Worm (Caenorhabditis elegans) whole organism, dauer: ENCODE data around the gene H01G02.1.
"Not testable (repeated sequence)": the region's sequence is repeated elsewhere in the genome, so short reads cannot be mapped to it uniquely, and the experiment has no call there.

Experiments used
- unc-62 ChIP-seq: sonication (generic microtip); optimal IDR thresholded peaks from 2 replicates; lab custom pipeline; 2017; ENCODE audit warnings: missing biosample characterization, missing genetic modification reagents, missing genetic modification characterization

Gene H01G02.1

DNA sequence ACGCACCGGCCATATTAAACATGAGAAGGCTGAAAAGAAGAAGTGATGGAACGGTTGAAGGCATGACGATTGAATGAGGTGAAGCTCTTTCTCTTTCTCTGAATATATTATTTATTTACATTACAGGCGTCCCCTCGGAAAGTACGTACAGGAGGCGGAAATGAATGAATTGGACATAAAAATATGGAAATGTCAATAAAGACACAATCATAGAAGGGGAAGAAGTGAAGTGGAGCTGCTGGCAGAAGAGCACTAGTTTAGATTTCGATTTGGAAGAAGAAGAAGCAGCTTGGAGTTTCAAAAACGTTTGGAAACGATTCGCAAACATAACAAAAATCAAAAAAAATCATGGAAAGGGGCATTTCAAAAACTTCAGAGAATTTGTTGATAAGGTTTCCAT lies at the start of gene H01G02.1:
H01G02.1 (minus strand) TSS at position 101 of the 400 bp plus-strand sequence.
- no peak for TF ChIP-seq unc-62

DNA sequence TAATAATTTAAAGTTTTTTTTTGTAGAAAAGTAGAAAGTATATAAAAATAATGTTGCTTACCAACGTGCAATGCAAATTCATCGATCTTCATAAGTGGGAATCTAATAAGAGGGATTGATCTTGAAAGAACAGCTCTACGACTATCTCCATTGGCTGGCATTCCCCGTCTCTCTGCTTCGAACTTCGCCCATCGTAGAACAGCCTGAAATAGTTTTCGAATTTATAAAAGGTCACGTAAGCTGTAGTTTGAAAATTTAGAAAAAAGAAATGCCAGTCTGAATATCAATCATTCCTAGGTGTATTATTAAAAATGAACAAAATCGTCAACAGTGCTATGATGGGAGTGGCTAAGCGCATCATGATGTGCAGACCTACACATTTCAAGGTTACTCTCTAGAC lies 47.9 kb upstream of the H01G02.1 start, which contains the start of gene F38H4.5:
F38H4.5 (plus strand) TSS at position 301 of the 400 bp plus-strand sequence.
- TF ChIP-seq unc-62 = no peak

DNA sequence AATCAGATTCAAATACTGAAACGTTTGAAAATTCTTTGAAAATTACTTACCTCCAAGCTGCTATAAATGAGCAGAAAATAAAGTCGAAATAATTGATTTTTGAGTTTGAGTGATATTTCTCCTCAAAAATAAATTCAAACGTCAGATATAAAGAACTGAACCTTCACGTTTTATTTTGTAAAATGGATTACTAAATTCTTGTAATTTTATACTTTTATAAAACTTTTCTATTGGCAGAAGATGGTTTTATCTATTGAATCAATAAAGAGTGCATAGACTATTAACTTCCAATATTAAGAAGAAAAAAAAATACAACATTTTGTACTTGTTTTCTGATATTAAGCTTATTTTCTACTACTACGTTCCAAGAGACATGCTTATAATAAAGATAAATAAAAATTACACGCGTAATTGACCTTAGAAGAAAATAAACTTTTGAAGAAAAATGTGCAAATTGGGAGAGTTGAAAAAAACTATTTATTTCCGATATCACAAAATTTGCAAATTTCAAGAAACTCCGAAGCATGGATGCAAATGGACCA lies 43.9 kb upstream of the H01G02.1 start, which contains the start of the genes F38H4.6 and F38H4.4:
F38H4.6 (minus strand) TSS at position 101 of the 542 bp plus-strand sequence.
F38H4.4 (plus strand) TSS at position 492 of the 542 bp plus-strand sequence.
- no peak for TF ChIP-seq unc-62

DNA sequence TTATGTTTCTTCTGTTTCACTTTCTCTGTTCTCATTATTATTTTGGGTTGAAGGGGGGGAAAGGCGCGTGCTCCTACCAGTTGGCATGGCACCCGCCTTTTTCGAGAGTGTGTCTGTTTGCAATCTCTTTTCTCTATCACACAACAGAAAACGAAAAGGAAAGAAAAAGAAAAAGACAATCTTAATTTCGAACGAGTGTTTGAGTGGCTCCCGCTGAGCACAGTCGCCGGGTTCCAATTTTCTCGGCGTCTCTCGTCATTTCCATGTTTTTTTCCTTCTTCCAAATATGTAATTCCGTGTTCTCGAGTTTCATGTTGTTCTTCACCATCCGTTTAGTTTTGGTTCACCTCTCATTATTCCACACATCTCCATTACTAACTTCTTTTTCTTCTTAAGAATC lies 38.2 kb upstream of the H01G02.1 start, which contains the start of gene F38H4.3:
F38H4.3 (plus strand) TSS at position 301 of the 400 bp plus-strand sequence.
- TF ChIP-seq unc-62 = no peak

DNA sequence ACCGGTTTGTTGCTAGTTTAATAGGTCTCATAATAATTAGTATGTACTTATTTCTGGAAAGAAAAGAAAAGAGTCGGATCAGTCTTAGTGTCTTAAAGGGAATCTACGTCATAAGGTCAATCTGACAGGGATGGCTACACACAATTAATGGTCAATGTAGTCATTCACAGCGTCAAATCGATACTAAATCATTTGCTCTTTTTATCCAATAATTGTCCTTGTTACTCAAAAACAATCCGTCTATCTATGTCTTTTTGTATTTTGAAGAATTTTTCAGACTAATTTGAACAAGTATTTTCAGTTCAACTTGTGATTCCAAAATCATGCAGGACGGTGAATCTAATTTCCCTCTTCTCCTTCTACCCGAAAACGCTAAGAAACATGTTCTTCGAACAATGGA lies 34.7 kb upstream of the H01G02.1 start, which contains the start of gene fbxb-3:
fbxb-3 (plus strand) TSS at position 301 of the 400 bp plus-strand sequence.
- no peak for TF ChIP-seq unc-62

DNA sequence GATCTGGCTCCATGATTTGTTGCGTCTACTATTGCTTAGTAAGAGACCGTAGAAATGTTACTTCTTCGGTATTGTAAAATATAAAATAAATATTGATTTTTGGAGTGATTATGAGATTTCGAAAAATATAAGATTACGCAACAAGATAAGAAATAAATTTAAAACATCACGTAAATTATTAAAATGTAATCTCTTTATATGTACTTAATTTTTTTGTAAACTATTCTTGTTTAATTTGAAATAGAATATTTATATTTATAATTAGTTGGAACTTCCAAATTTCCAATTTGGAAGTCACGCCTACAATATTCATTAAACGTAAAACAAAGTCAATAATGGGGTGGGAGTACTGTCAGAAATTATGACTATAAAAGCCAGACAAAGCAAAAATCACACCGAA lies 29.5 kb upstream of the H01G02.1 start, which contains the start of gene M117.4:
M117.4 (minus strand) TSS at position 101 of the 400 bp plus-strand sequence.
- no peak for TF ChIP-seq unc-62

DNA sequence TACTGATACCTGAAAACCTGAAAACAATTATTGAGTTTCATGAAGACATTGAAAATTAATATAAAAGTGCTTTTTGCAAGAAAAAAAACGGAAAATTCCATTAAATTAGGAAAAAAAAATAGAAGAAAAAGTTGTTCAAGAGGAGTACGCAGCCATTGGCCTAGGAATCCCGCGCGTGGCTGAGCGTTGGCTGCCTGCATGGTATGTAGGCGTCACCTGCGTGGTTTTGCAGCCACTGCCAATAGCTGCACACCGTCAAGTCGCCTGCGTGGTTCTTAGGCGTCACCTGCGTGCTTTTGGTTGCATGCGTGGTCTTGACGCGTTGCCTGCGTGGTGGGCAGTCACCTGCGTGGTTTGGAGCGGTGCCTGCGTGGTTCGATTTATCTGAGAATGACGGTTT lies 24.1 kb upstream of the H01G02.1 start, which contains the start of gene M117.6:
M117.6 (minus strand) TSS at position 101 of the 400 bp plus-strand sequence.
- not testable (repeated sequence) for TF ChIP-seq unc-62

DNA sequence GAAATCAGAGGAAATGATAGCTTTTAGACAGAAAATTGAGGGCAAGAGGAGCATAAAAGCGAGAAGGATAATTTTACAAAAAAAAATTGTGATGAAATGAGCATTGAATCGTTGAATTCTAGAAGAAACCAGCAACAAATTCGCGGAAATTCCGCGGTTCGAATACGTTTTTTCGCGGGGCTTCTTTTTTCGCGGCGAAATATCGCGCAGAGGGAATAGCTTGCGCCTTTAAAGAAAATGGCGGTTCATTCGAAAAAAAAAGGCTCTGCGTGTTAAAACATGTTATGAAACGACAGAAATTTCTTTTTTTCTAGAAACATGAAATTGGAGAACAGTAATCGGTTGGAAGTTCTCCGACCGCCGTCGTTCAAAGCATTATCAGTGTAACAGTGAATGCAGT lies 18.5 kb upstream of the H01G02.1 start:
- TF ChIP-seq unc-62 = no peak

DNA sequence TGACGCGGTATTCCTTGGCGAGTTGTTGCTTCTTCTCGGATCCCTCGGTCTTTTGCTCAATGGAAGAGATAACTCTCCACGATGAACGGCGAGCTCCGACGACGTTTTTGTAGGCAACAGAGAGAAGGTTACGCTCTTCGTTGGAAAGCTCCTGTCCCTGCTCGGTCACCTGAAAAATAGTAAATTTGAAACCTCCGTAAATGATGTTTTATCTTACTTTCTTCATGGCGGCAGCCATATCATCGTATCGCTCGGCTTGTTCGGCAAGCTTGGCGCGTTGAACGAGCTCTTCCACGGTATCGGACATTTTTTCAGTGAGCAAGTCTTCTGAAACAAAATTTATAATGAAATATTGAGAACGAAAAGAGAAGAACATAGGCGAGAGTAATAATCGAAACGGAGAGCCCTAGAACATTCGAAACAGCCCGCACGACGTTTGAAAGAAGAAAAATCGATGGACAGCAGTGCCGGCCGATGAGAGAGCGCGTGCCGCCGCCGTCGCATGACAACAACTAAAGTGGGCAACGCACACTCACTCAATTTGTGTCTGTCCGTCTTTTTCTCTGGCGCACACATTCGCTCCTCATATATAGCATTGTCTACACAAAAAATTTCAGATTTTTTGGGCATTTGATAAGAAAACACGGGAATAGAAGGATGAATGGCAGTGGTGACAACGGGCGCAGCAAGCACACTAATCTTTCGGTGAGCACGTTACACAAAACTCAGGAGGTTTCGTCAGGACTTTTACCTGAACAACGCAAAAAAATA lies 17.8 kb upstream of the H01G02.1 start, which contains the start of the genes par-5 and M117.3:
par-5 (minus strand) TSS at position 334 of the 771 bp plus-strand sequence.
M117.3 (plus strand) TSS at position 616 of the 771 bp plus-strand sequence.
- TF ChIP-seq unc-62 = no peak

DNA sequence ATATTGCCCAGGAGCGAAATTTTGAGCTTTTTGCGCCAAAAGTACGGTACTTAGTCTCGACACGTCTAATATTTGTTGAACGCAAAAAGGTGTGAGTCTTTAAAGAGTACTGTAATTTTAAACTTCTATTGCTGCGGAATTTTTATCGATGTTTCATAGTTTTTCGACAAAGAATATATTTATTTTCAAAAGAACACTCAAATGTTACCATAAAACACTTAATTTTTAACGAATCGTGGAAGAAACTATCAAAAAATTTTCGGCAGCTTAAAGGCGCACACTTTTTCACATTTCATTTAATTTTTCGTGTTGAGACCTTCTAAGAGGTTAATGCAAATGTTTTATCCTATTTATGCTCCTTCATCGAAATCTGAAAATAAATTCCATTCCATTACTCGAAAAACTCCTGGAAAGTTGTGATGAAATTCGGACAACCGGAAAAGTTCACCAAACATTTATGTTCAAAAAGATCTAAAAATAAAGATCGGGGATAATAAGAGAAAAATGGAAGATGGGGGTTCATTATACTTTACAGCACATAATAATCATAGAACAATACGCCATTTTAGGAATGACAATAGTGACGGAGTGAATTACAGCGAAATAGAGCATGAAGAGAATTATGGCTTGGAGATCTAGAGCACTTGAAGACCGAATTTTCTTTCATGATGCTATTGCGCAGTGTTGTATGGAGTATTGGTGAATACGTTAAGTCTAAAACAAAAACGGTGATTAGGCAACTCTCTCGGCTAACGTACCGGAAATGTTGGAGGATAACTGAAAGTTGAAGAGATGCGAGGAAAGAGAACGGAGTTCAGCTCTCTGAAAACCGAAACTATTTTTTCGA lies 16.3 kb upstream of the H01G02.1 start:
- no peak for TF ChIP-seq unc-62

DNA sequence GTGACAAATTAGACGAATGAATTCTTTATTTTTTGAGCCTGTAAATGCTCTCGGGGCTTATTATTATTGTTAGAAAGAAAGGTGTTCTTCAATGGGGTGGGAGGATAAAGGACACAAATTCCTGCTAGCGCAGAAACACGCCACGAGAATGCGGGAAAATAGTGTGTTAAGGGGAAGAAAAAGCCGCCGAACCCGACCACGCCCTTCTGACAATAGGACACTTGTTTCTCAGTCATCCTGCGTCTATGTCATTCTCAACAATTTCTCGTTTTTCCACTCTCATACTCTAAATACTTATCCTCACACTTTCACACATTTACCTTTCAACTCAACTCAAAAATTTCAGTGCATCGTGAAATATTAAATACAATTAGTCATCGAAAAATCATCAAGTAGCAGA lies 9.9 kb upstream of the H01G02.1 start, which contains the start of gene M117.1:
M117.1 (plus strand) TSS at position 347 of the 400 bp plus-strand sequence.
- no peak for TF ChIP-seq unc-62

DNA sequence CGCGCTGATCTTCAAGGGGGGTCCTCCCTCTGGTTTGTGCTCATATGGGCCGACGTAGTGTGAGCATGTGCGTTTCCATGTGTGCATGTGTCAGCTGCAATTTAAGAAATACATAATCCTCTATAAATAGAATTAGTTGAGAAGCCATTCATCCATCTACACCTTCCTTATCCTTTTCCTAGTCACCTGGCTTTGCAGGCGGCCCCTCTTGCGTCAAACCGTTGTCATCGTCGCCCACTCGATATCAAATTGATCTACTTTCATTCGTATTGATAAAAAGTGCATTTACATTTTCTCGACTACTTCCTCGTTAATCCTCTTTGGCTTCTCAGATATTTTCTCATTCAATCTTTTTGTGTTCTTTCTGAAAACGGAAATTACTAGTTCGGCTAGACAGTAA lies 8.1 kb upstream of the H01G02.1 start:
- TF ChIP-seq unc-62 = no peak

DNA sequence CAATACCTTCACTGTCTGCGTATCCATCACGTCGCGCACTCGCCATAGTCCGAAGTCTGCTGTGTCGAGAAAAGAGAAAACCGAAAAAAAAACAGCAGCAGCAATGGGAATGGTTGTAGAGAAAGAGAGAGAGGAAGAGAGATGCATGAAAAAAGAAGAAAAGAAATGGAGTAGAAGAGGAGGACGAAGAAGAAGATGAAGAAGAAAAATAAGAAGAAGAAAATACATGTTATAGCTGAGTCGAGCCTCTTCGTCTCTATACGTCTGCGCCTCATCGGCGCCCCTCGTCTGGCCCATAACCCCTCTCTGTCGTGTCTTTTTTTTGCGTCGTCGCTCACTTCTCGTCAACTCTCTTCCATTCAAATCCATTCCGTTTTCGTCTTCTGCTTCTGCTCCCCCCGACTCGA lies 5.8 kb upstream of the H01G02.1 start:
- TF ChIP-seq unc-62 = no peak

DNA sequence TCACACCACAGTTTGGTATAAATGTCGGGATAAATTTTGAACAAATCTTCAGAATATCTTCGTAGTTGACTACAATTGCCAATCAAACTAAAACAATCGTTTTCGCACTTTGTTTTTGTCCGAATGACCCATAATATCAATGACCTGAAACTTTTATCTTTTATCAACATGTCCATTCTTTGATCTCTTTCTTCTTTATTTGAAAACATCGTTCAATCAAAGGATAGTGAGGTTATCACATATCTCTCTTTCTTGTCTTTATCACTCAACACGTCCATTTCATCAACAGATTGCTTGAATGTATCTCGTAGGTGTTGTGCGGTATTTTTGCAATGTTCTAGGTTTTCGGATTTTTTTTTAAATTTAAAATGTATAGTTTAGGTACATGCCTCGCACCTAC lies 5.1 kb upstream of the H01G02.1 start:
- no peak for TF ChIP-seq unc-62

DNA sequence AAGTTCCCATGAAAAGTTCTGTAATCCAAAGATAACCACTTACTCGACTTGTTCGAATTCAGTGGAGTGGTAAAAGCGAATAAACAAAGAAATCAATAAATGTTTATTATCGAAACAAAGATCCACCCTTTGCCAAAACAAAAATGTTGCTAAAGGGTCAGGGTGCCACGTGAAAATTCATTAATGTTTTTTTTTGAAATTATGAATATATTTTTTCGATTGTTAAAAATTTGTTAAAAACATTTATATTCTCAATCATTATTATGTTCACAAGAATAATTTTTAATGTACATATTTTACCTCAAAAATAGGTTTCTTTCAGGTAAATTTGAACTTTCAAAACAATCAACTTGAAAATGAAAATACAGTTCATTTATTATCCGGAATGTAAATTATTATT lies 909 bp downstream of the H01G02.1 start, which contains the start of gene H01G02.4:
H01G02.4 (minus strand) TSS at position 101 of the 400 bp plus-strand sequence.
- TF ChIP-seq unc-62 = no peak

DNA sequence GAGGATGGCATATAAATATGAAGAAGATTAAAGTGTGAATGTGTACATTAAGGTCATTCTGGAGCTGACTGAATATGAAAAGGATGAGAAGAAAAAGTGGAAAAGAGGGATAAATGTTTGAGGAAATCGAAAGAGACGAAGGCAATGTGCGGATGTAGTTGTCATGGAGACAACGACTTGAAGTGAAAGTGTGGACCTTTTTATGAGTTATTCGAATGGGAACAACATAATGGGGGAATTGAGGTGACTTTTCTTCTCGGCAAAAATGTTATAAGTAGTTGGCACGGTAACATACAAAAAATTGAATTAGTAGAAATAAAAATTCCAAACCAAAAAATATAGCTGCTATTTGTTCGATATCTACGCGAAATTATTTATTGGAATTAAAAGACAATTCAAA lies 2.9 kb downstream of the H01G02.1 start, which contains the start of gene dyf-18:
dyf-18 (minus strand) TSS at position 101 of the 400 bp plus-strand sequence.
- TF ChIP-seq unc-62 = no peak
